Worm (Caenorhabditis elegans) whole organism, L3 larva: Measurements from ENCODE around the gene idpc-7.

ENCODE experiments used
- ceh-82 ChIP-seq: fragments of 150-350 bp; optimal IDR thresholded peaks from 2 replicates; lab custom pipeline; 2014; ENCODE audit warnings: missing biosample characterization, missing genetic modification characterization
- nfya-1 ChIP-seq: sonication (generic microtip); optimal IDR thresholded peaks from 2 replicates; lab custom pipeline; 2017; ENCODE audit warnings: missing genetic modification characterization, mild to moderate bottlenecking, missing compliant biosample characterization, antibody characterized with exemption, moderate library complexity; ENCODE audit not compliant: insufficient read depth

- TF ChIP-seq nfya-1 (tag; lab: Kevin White, UChicago) (no peak), ceh-82 (tag; lab: Kevin White, UChicago) (no peak)
Measured at ce11 chrV:9633313-9633712, 14.5 kb upstream of the idpc-7 start, which contains the start of gene col-147.
